Fruit fly (Drosophila melanogaster) whole organism, wandering third instar larva: ENCODE results near the gene CG31627.
A peak's percentile ranks its signal among the peaks of the same experiment; 100 is the strongest.

ENCODE experiments used
- Dfd ChIP-seq: fragments of >200 bp; optimal IDR thresholded peaks from 2 replicates; lab custom pipeline; 2017; ENCODE audit warnings: missing biosample characterization, missing genetic modification characterization
- HLH106 ChIP-seq: fragments of 200-800 bp; optimal IDR thresholded peaks from 3 replicates; lab custom pipeline; 2019; ENCODE audit warnings: missing biosample characterization, mild to moderate bottlenecking, missing genetic modification characterization, moderate library complexity
- Hnf4 ChIP-seq: fragments of 200-800 bp; sonication (Bioruptor generic); optimal IDR thresholded peaks from 2 replicates; lab custom pipeline; 2016; ENCODE audit warnings: missing biosample characterization, mild to moderate bottlenecking, missing genetic modification characterization
- h ChIP-seq: fragments of 200-800 bp; sonication (Bioruptor generic); optimal IDR thresholded peaks from 3 replicates; lab custom pipeline; 2016; ENCODE audit warnings: missing biosample characterization, mild to moderate bottlenecking, missing genetic modification characterization
- pan ChIP-seq: fragments of >200 bp; optimal IDR thresholded peaks from 2 replicates; lab custom pipeline; 2017
- psq ChIP-seq: fragments of 200-800 bp; sonication (Bioruptor generic); optimal IDR thresholded peaks from 3 replicates; lab custom pipeline; 2017; ENCODE audit warnings: missing biosample characterization, mild to moderate bottlenecking, missing genetic modification characterization, moderate library complexity
- sage ChIP-seq: fragments of 200-800 bp; sonication (Bioruptor generic); optimal IDR thresholded peaks from 2 replicates; lab custom pipeline; 2016; ENCODE audit warnings: missing biosample characterization, mild to moderate bottlenecking, missing genetic modification characterization
- sv ChIP-seq: fragments of 200-800 bp; sonication (Bioruptor generic); optimal IDR thresholded peaks from 3 replicates; lab custom pipeline; 2016; ENCODE audit warnings: missing biosample characterization, missing genetic modification characterization
- usp ChIP-seq: fragments of >200 bp; optimal IDR thresholded peaks from 2 replicates; lab custom pipeline; 2017; ENCODE audit warnings: missing biosample characterization, missing genetic modification characterization

DNA sequence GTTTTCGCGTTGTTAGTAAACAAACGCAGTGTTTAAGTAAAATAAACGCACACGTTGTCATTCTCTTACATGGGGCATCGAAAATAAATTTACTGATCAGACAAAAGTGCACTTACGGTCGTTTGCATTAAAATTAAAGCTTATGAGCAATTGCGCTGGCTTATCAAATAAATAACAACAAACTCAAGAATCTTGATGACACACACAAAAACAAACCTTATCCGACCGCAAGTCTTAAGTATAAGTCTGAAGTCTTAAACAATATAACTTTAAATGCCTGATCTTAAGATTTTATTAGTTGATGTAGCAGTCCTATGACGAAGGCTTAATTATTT, 45.9 kb downstream of the CG31627 start:
- no peak for TF ChIP-seq psq (GFP tag; lab: Kevin White, UChicago)
- TF ChIP-seq pan: no peak
- TF ChIP-seq sv (GFP tag; lab: Kevin White, UChicago): no peak
- peak; percentile 29 for TF ChIP-seq h (GFP tag; lab: Kevin White, UChicago)
- no peak for TF ChIP-seq usp (GFP tag; lab: Kevin White, UChicago)
- no peak for TF ChIP-seq Hnf4 (GFP tag; lab: Kevin White, UChicago)
- TF ChIP-seq HLH106 (tag; lab: Kevin White, UChicago): no peak
- TF ChIP-seq Dfd: no peak
- TF ChIP-seq sage: peak; percentile 14
